Fruit fly (Drosophila melanogaster) whole organism: Measurements from ENCODE around the gene Gr8a.

Experiments
- CG8478 ChIP-seq: fragments of >200 bp; optimal IDR thresholded peaks from 2 replicates; lab custom pipeline; 2018; ENCODE audit warnings: inconsistent platforms
- Dll ChIP-seq: fragments of >200 bp; optimal IDR thresholded peaks from 2 replicates; lab custom pipeline; 2017
- EcR ChIP-seq, 2 experiments: fragments of >200 bp; optimal IDR thresholded peaks; 2 replicates each; lab custom pipeline; 2017; ENCODE audit warnings: missing biosample characterization in 2 of 2, missing genetic modification characterization in 2 of 2, missing genetic modification reagents in 2 of 2
- pan ChIP-seq: fragments of >200 bp; optimal IDR thresholded peaks from 2 replicates; lab custom pipeline; 2017
- psq ChIP-seq: fragments of >200 bp; optimal IDR thresholded peaks from 2 replicates; lab custom pipeline; 2017
- usp ChIP-seq: fragments of >200 bp; optimal IDR thresholded peaks from 2 replicates; lab custom pipeline; 2017; ENCODE audit warnings: missing biosample characterization, missing genetic modification characterization, mixed read lengths

The Gr8a gene

dm6 chrX:9226837-9227236, at the start of gene Gr8a:
TSS of gene Gr8a (plus strand) at chrX:9227137.
- TF ChIP-seq pan (lab: Kevin White, UChicago) (no peak), EcR (GFP tag; optimal IDR thresholded peaks at IDR 0.05; lab: Kevin White, UChicago) (no peak), CG8478 (lab: Kevin White, UChicago) (no peak), Dll (lab: Kevin White, UChicago) (no peak), psq (no peak), usp (GFP tag; lab: Kevin White, UChicago) (no peak)

DNA sequence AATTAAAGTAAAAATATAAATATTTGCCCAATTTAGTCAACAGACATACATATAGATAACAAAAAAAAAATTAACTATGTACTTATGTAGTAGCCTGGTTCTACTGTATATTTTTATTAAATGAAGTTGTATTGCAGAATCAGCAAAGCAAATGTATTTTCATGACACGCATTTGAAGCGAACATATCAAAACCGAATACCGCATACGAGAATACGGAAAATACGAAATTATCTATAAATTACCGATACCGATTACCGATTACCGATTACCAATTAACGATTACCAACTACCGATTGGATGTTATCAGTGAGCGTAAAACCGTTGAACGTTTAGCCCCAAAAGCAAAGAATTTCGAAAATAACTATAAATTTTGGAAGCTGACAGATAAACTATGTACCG, 39.5 kb upstream of the Gr8a start:
- TF ChIP-seq usp (GFP tag; lab: Kevin White, UChicago), result no peak
- no peak for TF ChIP-seq pan (lab: Kevin White, UChicago)
- no peak for TF ChIP-seq psq
- TF ChIP-seq CG8478 (lab: Kevin White, UChicago), result no peak
- TF ChIP-seq EcR (GFP tag; optimal IDR thresholded peaks at IDR 0.05; lab: Kevin White, UChicago), result no peak
- no peak for TF ChIP-seq Dll (lab: Kevin White, UChicago)

dm6 chrX:9190555-9191184, 36.3 kb upstream of the Gr8a start, which contains the start of gene CG12115:
TSS of gene CG12115 (minus strand) at chrX:9190605.
- TF ChIP-seq Dll (lab: Kevin White, UChicago) (no peak), usp (GFP tag; lab: Kevin White, UChicago) (no peak), psq (no peak), pan (lab: Kevin White, UChicago) (no peak), EcR (GFP tag; optimal IDR thresholded peaks at IDR 0.05; lab: Kevin White, UChicago) (no peak), CG8478 (lab: Kevin White, UChicago) (no peak)

DNA sequence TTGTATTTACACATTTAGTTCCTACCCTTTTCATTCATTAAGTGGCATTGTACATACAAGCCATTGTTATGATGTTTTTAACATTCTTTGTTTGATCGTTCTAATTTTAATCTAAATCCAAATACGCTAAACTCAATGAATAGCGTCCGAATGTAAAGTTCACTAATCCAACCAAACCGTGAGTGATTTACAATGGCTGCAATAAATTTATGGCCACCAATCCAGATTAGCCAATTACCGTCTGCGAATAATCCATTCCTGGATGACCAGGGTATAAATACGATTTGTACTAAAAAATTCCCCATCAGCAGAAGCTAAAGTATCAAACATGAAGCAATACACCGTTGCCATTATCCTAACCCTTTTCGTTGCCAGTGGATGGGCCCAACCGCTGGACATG, 35.6 kb upstream of the Gr8a start, which contains the start of gene CG12057:
TSS of gene CG12057 (plus strand) at position 301 of the 400 bp plus-strand sequence.
- TF ChIP-seq pan (lab: Kevin White, UChicago) (no peak), psq (no peak), Dll (lab: Kevin White, UChicago) (no peak), EcR (GFP tag; optimal IDR thresholded peaks at IDR 0.05; lab: Kevin White, UChicago) (no peak), usp (GFP tag; lab: Kevin White, UChicago) (no peak), CG8478 (lab: Kevin White, UChicago) (no peak)

- TF ChIP-seq usp (GFP tag; lab: Kevin White, UChicago), result no peak
- TF ChIP-seq psq, result no peak
- TF ChIP-seq pan (lab: Kevin White, UChicago), result no peak
- no peak for TF ChIP-seq CG8478 (lab: Kevin White, UChicago)
- no peak for TF ChIP-seq Dll (lab: Kevin White, UChicago)
- no peak for TF ChIP-seq EcR (GFP tag; optimal IDR thresholded peaks at IDR 0.05; lab: Kevin White, UChicago)
Measured at dm6 chrX:9192429-9192828, 34.5 kb upstream of the Gr8a start, which contains the start of gene CG12056. TSS of gene CG12056 (plus strand) at chrX:9192669.

DNA sequence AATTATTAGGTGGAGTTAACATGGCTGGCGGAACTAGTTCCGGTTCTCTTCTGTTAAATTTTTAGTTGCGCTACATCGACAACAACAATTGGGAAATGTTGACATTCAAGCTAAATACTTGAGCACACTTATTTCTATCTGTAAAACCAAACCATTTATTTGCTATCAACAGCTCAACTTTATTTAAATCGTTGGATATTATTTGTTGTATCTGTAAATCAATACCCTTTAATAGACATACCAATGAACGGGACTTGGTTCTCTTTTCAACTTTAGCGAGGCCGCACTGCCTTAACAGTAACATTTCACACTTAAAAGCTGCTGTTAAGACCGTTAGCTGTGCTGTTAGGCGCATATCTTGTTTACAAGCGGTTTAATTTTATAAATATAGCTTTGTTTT, 33.3 kb upstream of the Gr8a start, which contains the start of gene CG12106:
TSS of gene CG12106 (plus strand) at position 295 of the 400 bp plus-strand sequence.
- TF ChIP-seq CG8478 (lab: Kevin White, UChicago) (no peak), Dll (lab: Kevin White, UChicago) (no peak), psq (no peak), EcR (GFP tag; optimal IDR thresholded peaks at IDR 0.05; lab: Kevin White, UChicago) (no peak), pan (lab: Kevin White, UChicago) (no peak), usp (GFP tag; lab: Kevin White, UChicago) (no peak)

dm6 chrX:9195311-9195710, 31.6 kb upstream of the Gr8a start:
- TF ChIP-seq CG8478 (lab: Kevin White, UChicago) (no peak), EcR (GFP tag; optimal IDR thresholded peaks at IDR 0.05; lab: Kevin White, UChicago) (no peak), psq (no peak), pan (lab: Kevin White, UChicago) (no peak), Dll (lab: Kevin White, UChicago) (no peak), usp (GFP tag; lab: Kevin White, UChicago) (no peak)

- TF ChIP-seq usp (GFP tag; lab: Kevin White, UChicago) (no peak), Dll (lab: Kevin White, UChicago) (no peak), EcR (GFP tag; optimal IDR thresholded peaks at IDR 0.05; lab: Kevin White, UChicago) (no peak), psq (no peak), pan (lab: Kevin White, UChicago) (no peak)
Measured at dm6 chrX:9196362-9196761, 30.6 kb upstream of the Gr8a start, which contains the start of gene CG12118. TSS of gene CG12118 (minus strand) at chrX:9196414.

DNA sequence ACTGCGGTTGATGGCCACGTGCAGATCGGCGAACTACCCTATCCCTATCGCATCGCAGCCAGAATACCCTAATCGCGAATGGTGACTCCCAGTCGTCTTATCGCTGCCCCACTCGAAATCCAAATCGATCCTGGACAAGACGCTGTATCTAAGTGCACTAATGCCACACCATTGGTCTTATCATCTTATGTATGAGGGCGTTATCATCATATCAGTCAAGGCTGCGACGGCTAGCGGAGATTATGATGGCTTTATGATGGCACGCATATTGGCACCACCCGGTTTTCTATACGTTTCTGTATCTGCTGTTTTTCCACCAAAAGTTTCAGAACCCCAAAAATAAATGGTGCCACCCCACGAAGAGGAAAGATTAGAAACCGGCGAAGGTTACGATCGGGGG, 26.7 kb upstream of the Gr8a start:
- no peak for TF ChIP-seq psq
- TF ChIP-seq pan (lab: Kevin White, UChicago), result no peak
- no peak for TF ChIP-seq usp (GFP tag; lab: Kevin White, UChicago)
- no peak for TF ChIP-seq Dll (lab: Kevin White, UChicago)
- no peak for TF ChIP-seq EcR (GFP tag; optimal IDR thresholded peaks at IDR 0.05; lab: Kevin White, UChicago)

- no peak for TF ChIP-seq pan (lab: Kevin White, UChicago)
- TF ChIP-seq Dll (lab: Kevin White, UChicago), result no peak
- TF ChIP-seq CG8478 (lab: Kevin White, UChicago), result no peak
- no peak for TF ChIP-seq EcR (GFP tag; optimal IDR thresholded peaks at IDR 0.05; lab: Kevin White, UChicago)
Measured at dm6 chrX:9201080-9201479, 25.9 kb upstream of the Gr8a start.

- TF ChIP-seq EcR (GFP tag; optimal IDR thresholded peaks at IDR 0.05; lab: Kevin White, UChicago), result no peak
- TF ChIP-seq CG8478 (lab: Kevin White, UChicago), result no peak
- no peak for TF ChIP-seq psq
- no peak for TF ChIP-seq pan (lab: Kevin White, UChicago)
- no peak for TF ChIP-seq usp (GFP tag; lab: Kevin White, UChicago)
- no peak for TF ChIP-seq Dll (lab: Kevin White, UChicago)
Measured at dm6 chrX:9201866-9202681, 24.9 kb upstream of the Gr8a start.
